Worm (Caenorhabditis elegans) whole organism, L1 larva: ENCODE results near the gene M153.5.

Experiments
- C04F5.9 ChIP-seq: sonication (generic microtip); optimal IDR thresholded peaks from 2 replicates; lab custom pipeline; 2016; ENCODE audit warnings: missing genetic modification characterization, missing compliant biosample characterization
- Y116A8C.19 ChIP-seq: sonication (generic microtip); optimal IDR thresholded peaks from 2 replicates; lab custom pipeline; 2016; ENCODE audit warnings: missing compliant biosample characterization, missing genetic modification characterization, borderline replicate concordance
- aha-1 ChIP-seq: fragments of 150-350 bp; optimal IDR thresholded peaks from 2 replicates; lab custom pipeline; 2014; ENCODE audit warnings: missing biosample characterization, missing genetic modification characterization
- aly-2 ChIP-seq: fragments of 150-350 bp; optimal IDR thresholded peaks from 2 replicates; lab custom pipeline; 2014; ENCODE audit warnings: missing biosample characterization, missing genetic modification characterization
- ceh-63 ChIP-seq: fragments of 200-800 bp; sonication (Bioruptor generic); optimal IDR thresholded peaks from 2 replicates; lab custom pipeline; 2018; ENCODE audit warnings: mild to moderate bottlenecking, missing genetic modification characterization, missing compliant biosample characterization
- ceh-82 ChIP-seq, 3 experiments: fragments of 150-350 bp in 1 of 3; sonication (generic microtip) in 2 of 3; optimal IDR thresholded peaks; 2 replicates each; lab custom pipeline; 2014 to 2017; ENCODE audit warnings: missing biosample characterization in 3 of 3, missing genetic modification characterization in 3 of 3
- ces-1 ChIP-seq: fragments of 150-350 bp; optimal IDR thresholded peaks from 2 replicates; lab custom pipeline; 2014; ENCODE audit warnings: missing biosample characterization, missing genetic modification reagents, missing genetic modification characterization
- dpl-1 ChIP-seq, 3 experiments: fragments of 150-350 bp in 2 of 3; sonication (generic microtip) in 1 of 3; optimal IDR thresholded peaks; 2 replicates each; lab custom pipeline; 2014 to 2017; ENCODE audit warnings: missing biosample characterization in 3 of 3, missing genetic modification characterization in 3 of 3, missing genetic modification reagents in 3 of 3
- dsc-1 ChIP-seq: sonication (generic microtip); optimal IDR thresholded peaks from 2 replicates; lab custom pipeline; 2016; ENCODE audit warnings: mild to moderate bottlenecking, missing genetic modification characterization, missing compliant biosample characterization
- efl-3 ChIP-seq: fragments of 200-800 bp; sonication (Bioruptor generic); optimal IDR thresholded peaks from 2 replicates; lab custom pipeline; 2018; ENCODE audit warnings: mild to moderate bottlenecking, missing genetic modification characterization, missing compliant biosample characterization
- elt-2 ChIP-seq: sonication (generic microtip); optimal IDR thresholded peaks from 2 replicates; lab custom pipeline; 2016; ENCODE audit warnings: missing genetic modification characterization, mild to moderate bottlenecking, inconsistent platforms, missing compliant biosample characterization, missing genetic modification reagents
- fkh-4 ChIP-seq: sonication (generic microtip); optimal IDR thresholded peaks from 2 replicates; lab custom pipeline; 2016; ENCODE audit warnings: missing compliant biosample characterization, missing genetic modification characterization, borderline replicate concordance
- fos-1 ChIP-seq: fragments of 150-350 bp; optimal IDR thresholded peaks from 2 replicates; lab custom pipeline; 2014; ENCODE audit warnings: missing biosample characterization, missing genetic modification characterization
- grh-1 ChIP-seq: fragments of 200-800 bp; sonication (Bioruptor generic); IDR thresholded peaks from 2 replicates; pipeline ENCODE4 v1.3.6; 2022; ENCODE audit warnings: missing genetic modification reagents, missing genetic modification characterization, missing compliant biosample characterization
- hlh-4 ChIP-seq: sonication (generic microtip); optimal IDR thresholded peaks from 2 replicates; lab custom pipeline; 2016; ENCODE audit warnings: mild to moderate bottlenecking, missing genetic modification characterization, missing compliant biosample characterization
- irx-1 ChIP-seq: sonication (generic microtip); optimal IDR thresholded peaks from 2 replicates; lab custom pipeline; 2016; ENCODE audit warnings: missing genetic modification characterization, missing compliant biosample characterization
- isw-1 ChIP-seq: fragments of 200-800 bp; sonication (Bioruptor generic); IDR thresholded peaks from 2 replicates; pipeline ENCODE4 v1.3.6; 2022; ENCODE audit warnings: missing genetic modification characterization, missing compliant biosample characterization
- jun-1 ChIP-seq: fragments of 150-350 bp; optimal IDR thresholded peaks from 2 replicates; lab custom pipeline; 2014; ENCODE audit warnings: missing biosample characterization, missing genetic modification reagents, missing genetic modification characterization
- lin-13 ChIP-seq: fragments of 150-350 bp; optimal IDR thresholded peaks from 2 replicates; lab custom pipeline; 2014; ENCODE audit warnings: missing biosample characterization, missing genetic modification reagents, missing genetic modification characterization
- lin-15B ChIP-seq: fragments of 150-350 bp; sonication (generic microtip); optimal IDR thresholded peaks from 3 replicates; lab custom pipeline; 2014; ENCODE audit warnings: missing biosample characterization, missing genetic modification characterization
- lin-35 ChIP-seq, 2 experiments: fragments of 150-350 bp; optimal IDR thresholded peaks; 2 replicates each; lab custom pipeline; 2014; ENCODE audit warnings: missing biosample characterization in 2 of 2, missing genetic modification characterization in 2 of 2, missing genetic modification reagents in 2 of 2
- lin-39 ChIP-seq: fragments of 150-350 bp; optimal IDR thresholded peaks from 2 replicates; lab custom pipeline; 2014; ENCODE audit warnings: missing biosample characterization, missing genetic modification reagents, missing genetic modification characterization
- mef-2 ChIP-seq: fragments of 150-350 bp; optimal IDR thresholded peaks from 2 replicates; lab custom pipeline; 2014; ENCODE audit warnings: missing biosample characterization, missing genetic modification characterization
- mep-1 ChIP-seq: fragments of 150-350 bp; optimal IDR thresholded peaks from 2 replicates; lab custom pipeline; 2014; ENCODE audit warnings: missing biosample characterization, missing genetic modification characterization
- nhr-11 ChIP-seq: fragments of 150-350 bp; optimal IDR thresholded peaks from 2 replicates; lab custom pipeline; 2014; ENCODE audit warnings: missing biosample characterization, missing genetic modification characterization
- nhr-19 ChIP-seq: fragments of 200-800 bp; sonication (Bioruptor generic); conservative IDR thresholded peaks from 2 replicates; pipeline ENCODE4 v1.3.6; 2022; ENCODE audit warnings: missing genetic modification characterization, missing compliant biosample characterization
- nhr-237 ChIP-seq: fragments of 150-350 bp; optimal IDR thresholded peaks from 2 replicates; lab custom pipeline; 2014; ENCODE audit warnings: missing biosample characterization, missing genetic modification characterization
- nhr-28 ChIP-seq: fragments of 150-350 bp; optimal IDR thresholded peaks from 2 replicates; lab custom pipeline; 2014; ENCODE audit warnings: missing biosample characterization, missing genetic modification characterization
- nhr-77 ChIP-seq: fragments of 150-350 bp; optimal IDR thresholded peaks from 2 replicates; lab custom pipeline; 2014; ENCODE audit warnings: missing biosample characterization, missing genetic modification characterization
- nhr-84 ChIP-seq: sonication (generic microtip); optimal IDR thresholded peaks from 2 replicates; lab custom pipeline; 2017; ENCODE audit warnings: missing biosample characterization, missing genetic modification characterization
- nhr-85 ChIP-seq: sonication (generic microtip); peaks from one replicate; lab custom pipeline; 2016; ENCODE audit warnings: missing genetic modification characterization, inconsistent platforms, missing compliant biosample characterization
- pag-3 ChIP-seq: sonication (generic microtip); optimal IDR thresholded peaks from 2 replicates; lab custom pipeline; 2017; ENCODE audit warnings: missing genetic modification characterization, mild to moderate bottlenecking, missing compliant biosample characterization, antibody characterized with exemption, borderline replicate concordance; ENCODE audit not compliant: insufficient read depth
- pax-3 ChIP-seq: fragments of 200-800 bp; sonication (Bioruptor generic); optimal IDR thresholded peaks from 2 replicates; lab custom pipeline; 2018; ENCODE audit warnings: mild to moderate bottlenecking, missing genetic modification characterization, moderate library complexity, missing compliant biosample characterization
- pqm-1 ChIP-seq: sonication (generic microtip); optimal IDR thresholded peaks from 3 replicates; lab custom pipeline; 2017; ENCODE audit warnings: missing biosample characterization, missing genetic modification characterization
- rnt-1 ChIP-seq: sonication (generic microtip); optimal IDR thresholded peaks from 2 replicates; lab custom pipeline; 2016; ENCODE audit warnings: mild to moderate bottlenecking, missing genetic modification characterization, moderate library complexity, missing compliant biosample characterization
- snpc-4 ChIP-seq: fragments of 150-350 bp; optimal IDR thresholded peaks from 2 replicates; lab custom pipeline; 2014; ENCODE audit warnings: missing biosample characterization, missing genetic modification characterization
- sup-37 ChIP-seq: fragments of 200-800 bp; sonication (Bioruptor generic); optimal IDR thresholded peaks from 2 replicates; lab custom pipeline; 2018; ENCODE audit warnings: mild to moderate bottlenecking, missing genetic modification characterization, missing compliant biosample characterization
- tlp-1 ChIP-seq: fragments of 150-350 bp; optimal IDR thresholded peaks from 2 replicates; lab custom pipeline; 2014; ENCODE audit warnings: missing biosample characterization, missing genetic modification characterization
- unc-62 ChIP-seq: fragments of 150-350 bp; optimal IDR thresholded peaks from 2 replicates; lab custom pipeline; 2014; ENCODE audit warnings: missing biosample characterization, missing genetic modification reagents, missing genetic modification characterization
- unc-98 ChIP-seq: fragments of 200-800 bp; sonication (Bioruptor generic); IDR thresholded peaks from 2 replicates; pipeline ENCODE4 v1.3.6; 2022; ENCODE audit warnings: missing genetic modification characterization, missing compliant biosample characterization

M153.5 gene

DNA sequence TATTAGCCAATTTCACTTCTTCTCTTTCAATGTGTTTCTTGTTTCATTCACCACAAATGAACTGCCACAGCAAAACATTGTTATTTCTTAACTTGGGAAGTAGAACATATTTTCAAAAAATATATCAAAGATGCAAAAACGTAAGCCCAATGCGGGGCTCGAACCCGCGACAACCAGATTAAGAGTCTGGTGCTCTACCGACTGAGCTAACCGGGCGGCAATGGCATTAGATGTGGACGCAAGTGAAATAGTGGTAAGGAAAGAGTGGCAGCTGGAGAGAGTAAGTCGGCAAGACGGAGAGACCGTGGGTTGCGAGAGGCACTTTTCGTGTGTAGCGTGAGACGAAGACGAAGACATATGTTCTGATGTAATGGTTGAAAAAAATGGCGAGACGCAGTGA is 37.8 kb upstream of the M153.5 start (continued):
- peak in 1 of 2 experiments; percentile 42 for TF ChIP-seq lin-35 (GFP tag; optimal IDR thresholded peaks at IDR 0.05; lab: Kevin White, UChicago)
- TF ChIP-seq nhr-11 = no peak
- peak; percentile 33 for TF ChIP-seq isw-1 (GFP tag; lab: Robert Waterston, UW)
- TF ChIP-seq unc-98 = no peak
- TF ChIP-seq lin-15B = no peak
- TF ChIP-seq ces-1 (GFP tag; lab: Kevin White, UChicago) = peak; percentile 19
- no peak for TF ChIP-seq fkh-4 (tag; lab: Kevin White, UChicago)
- no peak for TF ChIP-seq nhr-237 (tag; lab: Kevin White, UChicago)
- TF ChIP-seq unc-62 (GFP tag; lab: Kevin White, UChicago) = no peak
- peak; percentile 78 for TF ChIP-seq nhr-85 (tag; lab: Kevin White, UChicago)
- TF ChIP-seq efl-3 (GFP tag; lab: Kevin White, UChicago) = peak; percentile 34
- TF ChIP-seq lin-39 (tag; lab: Kevin White, UChicago) = no peak
- TF ChIP-seq nhr-28 (tag; lab: Kevin White, UChicago) = no peak
- TF ChIP-seq irx-1 (tag; lab: Kevin White, UChicago) = peak; percentile 74

DNA sequence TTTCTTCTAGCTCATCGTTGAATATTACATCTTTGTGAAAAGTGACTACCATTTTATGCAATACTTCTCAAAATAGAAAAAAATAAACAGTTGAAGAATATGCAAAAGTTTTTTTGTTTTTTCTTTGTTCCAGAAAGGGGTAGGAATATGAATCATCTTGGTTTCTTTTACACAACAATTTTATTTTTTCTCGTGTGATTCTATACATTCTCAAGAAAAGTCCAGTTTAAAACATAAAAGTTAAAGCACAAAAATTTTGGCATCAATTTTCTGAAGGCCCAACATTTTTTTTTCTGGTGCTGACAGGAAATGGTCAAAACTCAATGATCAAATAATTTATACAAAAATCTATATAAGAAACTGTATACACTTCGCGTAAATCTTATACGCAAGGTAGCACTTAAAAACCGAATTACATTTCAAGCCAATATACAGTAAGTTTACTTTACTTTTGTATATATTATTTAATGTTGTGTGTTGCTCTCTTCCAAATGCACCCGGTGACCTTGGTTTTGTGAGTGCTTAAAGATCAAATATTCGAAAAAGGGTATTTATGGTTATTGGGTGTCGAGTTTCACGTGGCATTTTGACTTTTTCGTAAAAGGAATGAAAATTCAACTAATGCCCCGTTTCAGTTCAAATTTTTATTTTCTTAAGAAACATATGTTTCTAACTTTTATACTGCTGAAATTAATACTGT is 35.1 kb upstream of the M153.5 start, which contains the start of the genes W03G11.2 and lgc-13:
W03G11.2 (minus strand) TSS at position 101 of the 700 bp plus-strand sequence.
lgc-13 (plus strand) TSS at position 650 of the 700 bp plus-strand sequence.
- TF ChIP-seq ces-1 (GFP tag; lab: Kevin White, UChicago) = no peak
- TF ChIP-seq dpl-1 (GFP tag; optimal IDR thresholded peaks at IDR 0.05; lab: Kevin White, UChicago) = no peak
- no peak for TF ChIP-seq aly-2 (tag; lab: Kevin White, UChicago)
- no peak for TF ChIP-seq tlp-1 (tag; lab: Kevin White, UChicago)
- no peak for TF ChIP-seq C04F5.9 (tag; lab: Kevin White, UChicago)
- TF ChIP-seq hlh-4 (tag; lab: Kevin White, UChicago) = no peak
- TF ChIP-seq efl-3 (GFP tag; lab: Kevin White, UChicago) = no peak
- no peak for TF ChIP-seq sup-37 (GFP tag; lab: Kevin White, UChicago)
- no peak for TF ChIP-seq fos-1 (tag; lab: Kevin White, UChicago)
- TF ChIP-seq elt-2 (tag; lab: Kevin White, UChicago) = no peak
- no peak for TF ChIP-seq pax-3 (tag; lab: Kevin White, UChicago)

DNA sequence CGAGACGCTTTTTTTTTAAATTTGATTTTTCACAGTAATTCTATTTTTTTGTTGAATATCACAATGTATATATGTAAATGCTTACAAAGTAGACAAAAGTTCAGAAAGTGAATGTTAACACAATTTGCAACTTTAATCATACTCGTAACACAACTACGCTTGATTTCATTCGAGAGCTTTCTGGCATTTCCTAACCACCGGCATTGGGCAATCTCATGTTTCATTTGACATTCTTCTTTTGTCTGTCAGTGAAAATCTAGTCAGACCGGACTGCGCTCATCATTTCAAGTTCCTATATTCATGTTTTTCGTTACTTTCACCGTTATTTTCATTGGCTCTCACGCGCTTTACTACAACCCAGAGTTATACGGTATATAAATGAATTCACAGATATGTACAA is 32.6 kb upstream of the M153.5 start, which contains the start of gene lgc-14:
lgc-14 (plus strand) TSS at position 301 of the 400 bp plus-strand sequence.
- no peak for TF ChIP-seq jun-1 (tag; lab: Kevin White, UChicago)
- TF ChIP-seq nhr-77 (tag; lab: Kevin White, UChicago) = no peak
- no peak for TF ChIP-seq C04F5.9 (tag; lab: Kevin White, UChicago)
- no peak for TF ChIP-seq pqm-1 (tag; lab: Kevin White, UChicago)
- TF ChIP-seq efl-3 (GFP tag; lab: Kevin White, UChicago) = no peak
- no peak for TF ChIP-seq dsc-1 (tag; lab: Kevin White, UChicago)

- TF ChIP-seq isw-1 (GFP tag; lab: Robert Waterston, UW) (no peak), nhr-84 (tag; lab: Kevin White, UChicago) (no peak), pag-3 (tag; lab: Kevin White, UChicago) (no peak), grh-1 (GFP tag; lab: Robert Waterston, UW) (no peak), aha-1 (no peak), mep-1 (tag; lab: Kevin White, UChicago) (no peak), mef-2 (no peak), nhr-11 (no peak), Y116A8C.19 (no peak), lin-13 (no peak), rnt-1 (no peak), snpc-4 (tag; lab: Kevin White, UChicago) (no peak), nhr-19 (no peak), unc-98 (no peak), fos-1 (tag; lab: Kevin White, UChicago) (no peak), ceh-63 (GFP tag; lab: Kevin White, UChicago) (no peak), ceh-82 (tag; optimal IDR thresholded peaks at IDR 0.05; lab: Kevin White, UChicago) (no peak)
- TF ChIP-seq, all 84 proteins: peak for 0
Measured at ce11 chrX:12114024-12114423, 29.8 kb upstream of the M153.5 start, which contains the start of gene lgc-15. Gene lgc-15 (plus strand): TSS chrX:12114324.
